Worm (Caenorhabditis elegans) whole organism, L2 larva: ENCODE measurements around the gene Y47D3B.3.

Source experiments
- C34F6.9 ChIP-seq: fragments of 150-350 bp; optimal IDR thresholded peaks from 2 replicates; lab custom pipeline; 2014; ENCODE audit warnings: missing biosample characterization, missing genetic modification characterization
- F13H6.1 ChIP-seq: sonication (generic microtip); optimal IDR thresholded peaks from 2 replicates; lab custom pipeline; 2016; ENCODE audit warnings: missing genetic modification characterization, missing compliant biosample characterization
- R02D3.7 ChIP-seq: fragments of 150-350 bp; optimal IDR thresholded peaks from 2 replicates; lab custom pipeline; 2014; ENCODE audit warnings: missing biosample characterization, missing genetic modification characterization
- Y55F3AM.14 ChIP-seq: fragments of 200-800 bp; sonication (Bioruptor generic); optimal IDR thresholded peaks from 2 replicates; lab custom pipeline; 2018; ENCODE audit warnings: mild to moderate bottlenecking, missing genetic modification characterization, missing compliant biosample characterization
- ZK546.5 ChIP-seq: sonication (generic microtip); optimal IDR thresholded peaks from 2 replicates; lab custom pipeline; 2017; ENCODE audit warnings: missing biosample characterization, missing genetic modification characterization
- alr-1 ChIP-seq: fragments of 150-350 bp; optimal IDR thresholded peaks from 2 replicates; lab custom pipeline; 2014; ENCODE audit warnings: missing biosample characterization, missing genetic modification characterization
- aly-2 ChIP-seq: fragments of 150-350 bp; optimal IDR thresholded peaks from 2 replicates; lab custom pipeline; 2014; ENCODE audit warnings: missing biosample characterization, missing genetic modification characterization
- ama-1 ChIP-seq: fragments of 150-350 bp; optimal IDR thresholded peaks from 2 replicates; lab custom pipeline; 2018; ENCODE audit warnings: inconsistent platforms
- ceh-82 ChIP-seq: fragments of 150-350 bp; optimal IDR thresholded peaks from 2 replicates; lab custom pipeline; 2014; ENCODE audit warnings: missing biosample characterization, missing genetic modification characterization
- crh-2 ChIP-seq: sonication (generic microtip); optimal IDR thresholded peaks from 2 replicates; lab custom pipeline; 2017; ENCODE audit warnings: missing biosample characterization, missing genetic modification characterization
- dmd-4 ChIP-seq: sonication (generic microtip); optimal IDR thresholded peaks from 2 replicates; lab custom pipeline; 2017; ENCODE audit warnings: missing biosample characterization, missing genetic modification characterization
- egl-27 ChIP-seq: sonication (generic microtip); optimal IDR thresholded peaks from 3 replicates; lab custom pipeline; 2017; ENCODE audit warnings: missing biosample characterization, missing genetic modification reagents, missing genetic modification characterization
- fos-1 ChIP-seq: fragments of 150-350 bp; optimal IDR thresholded peaks from 2 replicates; lab custom pipeline; 2014; ENCODE audit warnings: missing biosample characterization, missing genetic modification characterization
- gmeb-1 ChIP-seq: fragments of 150-350 bp; optimal IDR thresholded peaks from 2 replicates; lab custom pipeline; 2014; ENCODE audit warnings: missing biosample characterization, missing genetic modification characterization
- lin-11 ChIP-seq: fragments of 150-350 bp; sonication (generic microtip); optimal IDR thresholded peaks from 2 replicates; lab custom pipeline; 2014; ENCODE audit warnings: missing biosample characterization, missing genetic modification characterization, inconsistent platforms, mixed read lengths
- lin-13 ChIP-seq: fragments of 150-350 bp; optimal IDR thresholded peaks from 2 replicates; lab custom pipeline; 2014; ENCODE audit warnings: missing biosample characterization, missing genetic modification reagents, missing genetic modification characterization
- lsy-2 ChIP-seq, 2 experiments: fragments of 150-350 bp in 1 of 2; sonication (generic microtip) in 1 of 2; optimal IDR thresholded peaks; 2 replicates each; lab custom pipeline; 2014 to 2017; ENCODE audit warnings: missing biosample characterization in 2 of 2, missing genetic modification characterization in 2 of 2
- mab-5 ChIP-seq: fragments of 150-350 bp; optimal IDR thresholded peaks from 2 replicates; lab custom pipeline; 2014; ENCODE audit warnings: missing biosample characterization, missing genetic modification characterization
- mbf-1 ChIP-seq: sonication (generic microtip); optimal IDR thresholded peaks from 2 replicates; lab custom pipeline; 2017; ENCODE audit warnings: missing biosample characterization, missing genetic modification characterization
- nhr-10 ChIP-seq: sonication (generic microtip); optimal IDR thresholded peaks from 2 replicates; lab custom pipeline; 2017; ENCODE audit warnings: missing biosample characterization, missing genetic modification characterization
- nhr-11 ChIP-seq: fragments of 150-350 bp; optimal IDR thresholded peaks from 2 replicates; lab custom pipeline; 2014; ENCODE audit warnings: missing biosample characterization, missing genetic modification characterization
- nhr-12 ChIP-seq: fragments of 150-350 bp; optimal IDR thresholded peaks from 2 replicates; lab custom pipeline; 2014; ENCODE audit warnings: missing biosample characterization, missing genetic modification characterization
- nhr-129 ChIP-seq: fragments of 150-350 bp; optimal IDR thresholded peaks from 2 replicates; lab custom pipeline; 2014; ENCODE audit warnings: missing biosample characterization, missing genetic modification characterization
- nhr-21 ChIP-seq: fragments of 150-350 bp; optimal IDR thresholded peaks from 2 replicates; lab custom pipeline; 2014; ENCODE audit warnings: missing biosample characterization, missing genetic modification characterization
- nhr-23 ChIP-seq: fragments of 150-350 bp; optimal IDR thresholded peaks from 2 replicates; lab custom pipeline; 2014; ENCODE audit warnings: missing biosample characterization, missing genetic modification reagents, missing genetic modification characterization
- nhr-25 ChIP-seq: fragments of 150-350 bp; sonication (generic microtip); optimal IDR thresholded peaks from 3 replicates; lab custom pipeline; 2014; ENCODE audit warnings: missing biosample characterization, missing genetic modification characterization
- nhr-6 ChIP-seq: fragments of 150-350 bp; optimal IDR thresholded peaks from 2 replicates; lab custom pipeline; 2014; ENCODE audit warnings: missing biosample characterization, missing genetic modification characterization
- peb-1 ChIP-seq: fragments of 150-350 bp; optimal IDR thresholded peaks from 2 replicates; lab custom pipeline; 2014; ENCODE audit warnings: missing biosample characterization, missing genetic modification characterization
- skn-1 ChIP-seq: sonication (generic microtip); optimal IDR thresholded peaks from 2 replicates; lab custom pipeline; 2017; ENCODE audit warnings: missing biosample characterization, missing genetic modification characterization
- sma-3 ChIP-seq: sonication (generic microtip); optimal IDR thresholded peaks from 2 replicates; lab custom pipeline; 2016; ENCODE audit warnings: missing genetic modification reagents, missing genetic modification characterization, missing compliant biosample characterization
- sma-9 ChIP-seq, 2 experiments: fragments of 150-350 bp in 1 of 2; sonication (generic microtip) in 1 of 2; optimal IDR thresholded peaks; 2 replicates each; lab custom pipeline; 2014 to 2016; ENCODE audit warnings: missing genetic modification characterization in 2 of 2, mild to moderate bottlenecking in 1 of 2, missing biosample characterization in 1 of 2, missing compliant biosample characterization in 1 of 2, missing genetic modification reagents in 1 of 2, moderate library complexity in 1 of 2
- snpc-4 ChIP-seq: fragments of 150-350 bp; optimal IDR thresholded peaks from 2 replicates; lab custom pipeline; 2014; ENCODE audit warnings: missing biosample characterization, missing genetic modification characterization
- unc-55 ChIP-seq: fragments of 150-350 bp; sonication (generic microtip); optimal IDR thresholded peaks from 3 replicates; lab custom pipeline; 2014; ENCODE audit warnings: missing biosample characterization, missing genetic modification reagents, missing genetic modification characterization
- unc-62 ChIP-seq: fragments of 150-350 bp; optimal IDR thresholded peaks from 2 replicates; lab custom pipeline; 2014; ENCODE audit warnings: missing biosample characterization, missing genetic modification reagents, missing genetic modification characterization
- zag-1 ChIP-seq: fragments of 150-350 bp; optimal IDR thresholded peaks from 2 replicates; lab custom pipeline; 2014; ENCODE audit warnings: missing biosample characterization, missing genetic modification characterization
- ztf-1 ChIP-seq: fragments of 200-800 bp; sonication (Bioruptor generic); conservative IDR thresholded peaks from 2 replicates; pipeline ENCODE4 v1.3.6; 2022; ENCODE audit warnings: missing genetic modification characterization, missing compliant biosample characterization
- ztf-11 ChIP-seq: sonication (generic microtip); optimal IDR thresholded peaks from 2 replicates; lab custom pipeline; 2017; ENCODE audit warnings: missing biosample characterization, missing genetic modification characterization
- ztf-4 ChIP-seq: fragments of 150-350 bp; optimal IDR thresholded peaks from 2 replicates; lab custom pipeline; 2014; ENCODE audit warnings: missing biosample characterization, missing genetic modification characterization

Gene Y47D3B.3

DNA sequence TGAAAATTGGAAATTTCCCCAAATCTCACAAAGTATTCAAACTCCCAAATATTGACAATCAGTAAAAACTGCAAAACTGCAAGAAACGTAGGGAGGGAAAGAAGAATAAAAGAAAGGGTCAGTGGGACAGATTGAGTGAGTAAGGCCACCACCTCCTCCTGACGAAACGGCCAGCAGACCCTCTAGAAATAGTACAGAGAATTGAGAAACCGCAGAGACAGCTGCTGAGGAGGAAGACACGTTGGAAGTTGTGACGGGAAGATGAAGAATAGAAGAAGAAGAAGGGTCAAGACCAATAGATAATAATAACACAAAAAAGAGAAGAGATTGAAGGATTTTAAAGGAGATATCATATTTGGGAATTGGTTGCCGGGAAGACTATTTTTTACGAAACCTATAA lies 17.0 kb upstream of the Y47D3B.3 start:
- TF ChIP-seq C34F6.9 = peak; percentile 25
- peak; percentile 18 for TF ChIP-seq crh-2 (tag; lab: Kevin White, UChicago)
- peak; percentile 8 for TF ChIP-seq lin-13 (GFP tag; lab: Kevin White, UChicago)
- TF ChIP-seq peb-1 (tag; lab: Kevin White, UChicago) = no peak
- TF ChIP-seq skn-1 (tag; lab: Kevin White, UChicago) = no peak
- peak; percentile 21 for TF ChIP-seq nhr-129 (tag; lab: Kevin White, UChicago)
- peak in 1 of 2 experiments; percentile 30 for TF ChIP-seq lsy-2 (tag; optimal IDR thresholded peaks at IDR 0.05; lab: Kevin White, UChicago)
- peak; percentile 49 for TF ChIP-seq fos-1 (tag; lab: Kevin White, UChicago)
- no peak for TF ChIP-seq sma-9 (GFP tag; optimal IDR thresholded peaks at IDR 0.05; lab: Kevin White, UChicago)
- TF ChIP-seq sma-9 (tag; optimal IDR thresholded peaks at IDR 0.05; lab: Kevin White, UChicago) = no peak
- no peak for TF ChIP-seq ZK546.5 (tag; lab: Kevin White, UChicago)
- peak; percentile 19 for TF ChIP-seq nhr-25 (tag; lab: Kevin White, UChicago)
- no peak for TF ChIP-seq mbf-1 (tag; lab: Kevin White, UChicago)
- no peak for TF ChIP-seq ztf-1 (GFP tag; lab: Robert Waterston, UW)

DNA sequence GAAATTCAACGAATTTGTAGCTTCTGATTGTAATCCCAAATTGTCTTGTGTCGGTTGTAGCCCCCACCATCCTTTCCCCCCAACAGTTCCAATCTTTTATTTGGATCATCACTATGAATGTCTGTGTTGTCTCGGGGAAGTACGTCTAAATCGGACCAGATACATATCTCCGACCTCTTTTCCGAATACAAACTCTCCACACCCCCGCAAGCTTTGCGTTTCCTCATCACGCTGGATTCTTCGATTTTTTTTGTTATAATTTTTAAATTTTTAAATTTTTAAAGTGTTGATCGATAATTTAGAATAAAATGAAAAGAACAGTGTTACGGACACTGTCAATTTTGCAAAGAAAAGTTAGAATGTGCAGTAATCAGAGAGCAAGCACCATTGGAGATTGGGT lies 15.7 kb upstream of the Y47D3B.3 start, which contains the start of gene subs-4:
Gene subs-4 (plus strand): TSS at position 301 of the 400 bp plus-strand sequence.
- no peak for TF ChIP-seq snpc-4 (tag; lab: Kevin White, UChicago)
- no peak for TF ChIP-seq sma-3 (GFP tag; lab: Kevin White, UChicago)
- no peak for TF ChIP-seq Y55F3AM.14 (GFP tag; lab: Kevin White, UChicago)
- TF ChIP-seq dmd-4 (tag; lab: Kevin White, UChicago) = no peak
- no peak for TF ChIP-seq nhr-6 (tag; lab: Kevin White, UChicago)
- TF ChIP-seq, all 48 proteins: peak for 0

DNA sequence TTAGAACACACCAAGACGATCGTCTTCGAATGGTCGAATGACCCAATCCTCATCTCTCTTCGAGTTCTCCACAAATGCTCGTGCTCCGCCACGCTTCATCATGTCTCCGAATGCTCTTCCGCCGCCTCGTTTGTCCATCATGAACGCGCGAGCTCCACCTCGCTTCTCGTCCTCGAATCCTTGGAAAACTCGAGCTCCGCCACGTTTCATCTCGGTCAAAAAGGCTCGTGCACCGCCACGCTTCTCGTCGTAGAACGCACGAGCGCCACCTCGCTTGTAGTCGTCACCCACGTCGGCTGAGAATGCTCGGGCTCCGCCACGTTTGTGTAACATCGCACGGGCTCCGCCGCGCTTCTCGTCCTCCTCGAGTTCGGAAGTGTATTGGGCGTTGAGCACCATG lies 8.2 kb upstream of the Y47D3B.3 start:
- no peak for TF ChIP-seq unc-55 (GFP tag; lab: Kevin White, UChicago)
- no peak for TF ChIP-seq ceh-82
- no peak for TF ChIP-seq nhr-21
- no peak for TF ChIP-seq ama-1 (lab: Kevin White, UChicago)
- no peak for TF ChIP-seq F13H6.1 (tag; lab: Kevin White, UChicago)
- TF ChIP-seq mab-5 (tag; lab: Kevin White, UChicago) = no peak
- TF ChIP-seq aly-2 = no peak
- TF ChIP-seq skn-1 (tag; lab: Kevin White, UChicago) = no peak
- TF ChIP-seq nhr-12 (tag; lab: Kevin White, UChicago) = no peak
- no peak for TF ChIP-seq R02D3.7 (tag; lab: Kevin White, UChicago)
- TF ChIP-seq gmeb-1 (tag; lab: Kevin White, UChicago) = no peak
- no peak for TF ChIP-seq dmd-4 (tag; lab: Kevin White, UChicago)
- TF ChIP-seq nhr-23 (tag; lab: Kevin White, UChicago) = no peak
- no peak for TF ChIP-seq ztf-4 (tag; lab: Kevin White, UChicago)
- TF ChIP-seq lsy-2 (tag; optimal IDR thresholded peaks at IDR 0.05; lab: Kevin White, UChicago) = no peak
- TF ChIP-seq ztf-11 (tag; lab: Kevin White, UChicago) = no peak
- TF ChIP-seq nhr-10 (tag; lab: Kevin White, UChicago) = no peak
- TF ChIP-seq crh-2 (tag; lab: Kevin White, UChicago) = no peak
- TF ChIP-seq alr-1 (tag; lab: Kevin White, UChicago) = no peak
- no peak for TF ChIP-seq lin-11 (tag; lab: Kevin White, UChicago)

DNA sequence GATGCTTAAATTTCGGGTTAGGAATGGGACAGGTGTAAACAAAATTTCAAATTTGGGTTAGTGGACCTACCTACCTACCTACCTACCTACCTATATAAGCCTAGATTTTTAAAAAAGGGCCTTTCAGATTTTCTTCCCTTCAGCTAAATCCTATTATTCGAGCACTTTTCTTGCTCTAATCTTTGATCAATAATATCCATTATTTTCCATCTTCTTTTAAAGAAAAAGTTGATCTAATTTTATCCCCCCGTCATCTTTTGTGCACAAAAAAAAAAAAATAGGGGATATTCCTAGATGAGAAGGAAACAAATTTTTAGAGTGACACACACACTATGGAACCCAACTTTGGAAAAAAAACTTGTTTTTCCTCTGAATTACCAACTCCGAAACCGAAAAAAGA lies 6.8 kb upstream of the Y47D3B.3 start:
- TF ChIP-seq ZK546.5 (tag; lab: Kevin White, UChicago) (no peak), egl-27 (tag; lab: Kevin White, UChicago) (no peak), lin-13 (GFP tag; lab: Kevin White, UChicago) (no peak), fos-1 (tag; lab: Kevin White, UChicago) (no peak), nhr-11 (no peak), C34F6.9 (no peak), nhr-10 (tag; lab: Kevin White, UChicago) (no peak), nhr-12 (tag; lab: Kevin White, UChicago) (no peak), ceh-82 (no peak), R02D3.7 (tag; lab: Kevin White, UChicago) (no peak), dmd-4 (tag; lab: Kevin White, UChicago) (no peak), nhr-23 (tag; lab: Kevin White, UChicago) (no peak), ztf-1 (GFP tag; lab: Robert Waterston, UW) (no peak), unc-62 (no peak), aly-2 (no peak), peb-1 (tag; lab: Kevin White, UChicago) (no peak), lin-11 (tag; lab: Kevin White, UChicago) (no peak), zag-1 (tag; lab: Kevin White, UChicago) (no peak), nhr-6 (tag; lab: Kevin White, UChicago) (no peak)
- TF ChIP-seq, all 48 proteins: peak for 0
